Worm (Caenorhabditis elegans): ENCODE data around the gene clec-263.
"Not testable (repeated sequence)": the region's sequence is repeated elsewhere in the genome, so short reads cannot be mapped to it uniquely, and the experiment has no call there.

The clec-263 gene

DNA sequence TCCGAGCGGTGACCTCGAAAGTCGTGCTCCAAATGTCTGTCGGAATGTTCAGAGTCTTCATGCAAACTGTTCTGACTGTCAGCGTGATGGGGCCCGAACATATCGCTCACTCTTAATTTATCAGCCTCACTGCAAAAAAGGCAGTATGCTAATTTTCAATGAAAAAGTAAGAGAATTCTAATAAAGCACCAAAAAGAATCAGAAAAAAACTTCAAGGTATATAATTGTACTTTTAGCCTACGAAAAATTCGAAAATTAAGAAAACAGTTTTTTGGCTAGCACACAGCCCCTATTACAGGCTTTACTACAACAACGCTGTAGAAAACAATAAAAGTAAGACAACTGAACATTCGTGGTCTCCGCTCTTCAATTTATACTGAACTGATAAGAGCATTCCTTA is 12.6 kb upstream of the clec-263 start, which contains the start of gene F26F2.1:
F26F2.1 (minus strand) TSS at position 101 of the 400 bp plus-strand sequence.
- TF ChIP-seq daf-8 (GFP tag; IDR thresholded peaks at IDR 0.05) = no peak

DNA sequence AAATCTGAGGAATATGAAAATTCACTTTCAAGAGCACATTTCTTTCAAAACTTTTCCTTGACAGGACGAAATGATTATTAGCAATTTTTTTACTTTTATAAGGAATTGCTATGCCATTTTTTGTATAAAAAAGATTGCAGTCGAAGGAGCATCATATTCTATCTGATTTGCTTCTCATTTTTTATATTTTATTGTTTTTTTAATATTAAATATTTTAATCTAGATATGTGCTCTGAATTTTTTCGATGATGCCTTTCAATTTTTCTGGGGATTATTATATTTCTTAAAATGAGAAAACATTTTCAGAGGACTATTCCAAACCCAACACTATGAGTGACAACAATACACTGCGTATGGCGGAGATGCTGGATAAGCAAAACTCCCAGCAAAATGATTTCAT is 10.4 kb upstream of the clec-263 start, which contains the start of gene F26F2.13:
F26F2.13 (plus strand) TSS at position 301 of the 400 bp plus-strand sequence.
- not testable (repeated sequence) for TF ChIP-seq aha-1 (tag); spr-1 (tag; optimal IDR thresholded peaks at IDR 0.05); saeg-2 (GFP tag; IDR thresholded peaks at IDR 0.05)

DNA sequence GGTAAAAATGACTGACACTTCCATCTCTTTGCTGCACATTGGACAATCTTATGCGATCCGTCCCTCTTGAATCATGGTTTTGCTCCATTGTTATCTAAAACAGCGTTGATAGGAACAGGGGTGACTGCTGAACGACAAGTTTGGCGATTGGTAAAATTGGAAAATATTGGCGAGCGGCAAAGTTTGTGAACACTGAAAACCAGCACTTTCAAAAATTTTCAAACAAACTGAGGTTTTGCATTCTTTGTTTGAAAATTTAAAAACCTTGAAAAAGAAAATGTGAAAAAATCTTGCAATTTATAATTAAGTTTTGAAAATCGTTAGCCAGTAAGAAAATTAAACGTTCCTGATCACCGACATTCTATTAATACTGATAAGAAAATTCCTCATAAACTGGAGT is 8.0 kb upstream of the clec-263 start, which contains the start of gene F26F2.3:
F26F2.3 (minus strand) TSS at position 101 of the 400 bp plus-strand sequence.
- no peak for TF ChIP-seq lin-1 (GFP tag; IDR thresholded peaks at IDR 0.05)
- no peak for TF ChIP-seq set-16 (GFP tag; IDR thresholded peaks at IDR 0.05)
- no peak for TF ChIP-seq ctbp-1 (GFP tag; IDR thresholded peaks at IDR 0.05)
- TF ChIP-seq ama-1 (optimal IDR thresholded peaks at IDR 0.05) = no peak
- TF ChIP-seq nhr-11 (tag; optimal IDR thresholded peaks at IDR 0.05) = no peak
- TF ChIP-seq aha-1 (tag) = no peak
- TF ChIP-seq mdl-1 (tag; optimal IDR thresholded peaks at IDR 0.05) = no peak
- no peak for TF ChIP-seq tag-97 (GFP tag; IDR thresholded peaks at IDR 0.05)
- TF ChIP-seq spr-3 (GFP tag; optimal IDR thresholded peaks at IDR 0.05) = no peak
- no peak for TF ChIP-seq tra-1 (GFP tag; IDR thresholded peaks at IDR 0.05)
- TF ChIP-seq ZK546.5 (tag; optimal IDR thresholded peaks at IDR 0.05) = no peak
- TF ChIP-seq ztf-7 (tag; optimal IDR thresholded peaks at IDR 0.05) = no peak
- no peak for TF ChIP-seq nhr-111 (GFP tag; optimal IDR thresholded peaks at IDR 0.05)
- no peak for TF ChIP-seq mep-1 (tag; optimal IDR thresholded peaks at IDR 0.05)
- no peak for TF ChIP-seq lsy-2 (tag; optimal IDR thresholded peaks at IDR 0.05)

DNA sequence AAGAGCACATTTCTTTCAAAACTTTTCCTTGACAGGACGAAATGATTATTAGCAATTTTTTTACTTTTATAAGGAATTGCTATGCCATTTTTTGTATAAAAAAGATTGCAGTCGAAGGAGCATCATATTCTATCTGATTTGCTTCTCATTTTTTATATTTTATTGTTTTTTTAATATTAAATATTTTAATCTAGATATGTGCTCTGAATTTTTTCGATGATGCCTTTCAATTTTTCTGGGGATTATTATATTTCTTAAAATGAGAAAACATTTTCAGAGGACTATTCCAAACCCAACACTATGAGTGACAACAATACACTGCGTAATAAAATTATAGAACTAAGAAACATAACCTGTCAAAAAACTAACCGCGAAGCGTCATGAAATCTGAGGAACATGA is 5.4 kb upstream of the clec-263 start, which contains the start of gene F26F2.4:
F26F2.4 (plus strand) TSS at position 301 of the 400 bp plus-strand sequence.
- not testable (repeated sequence) for TF ChIP-seq ZK546.5, F10B5.3, unc-39 (tag; optimal IDR thresholded peaks at IDR 0.05)

DNA sequence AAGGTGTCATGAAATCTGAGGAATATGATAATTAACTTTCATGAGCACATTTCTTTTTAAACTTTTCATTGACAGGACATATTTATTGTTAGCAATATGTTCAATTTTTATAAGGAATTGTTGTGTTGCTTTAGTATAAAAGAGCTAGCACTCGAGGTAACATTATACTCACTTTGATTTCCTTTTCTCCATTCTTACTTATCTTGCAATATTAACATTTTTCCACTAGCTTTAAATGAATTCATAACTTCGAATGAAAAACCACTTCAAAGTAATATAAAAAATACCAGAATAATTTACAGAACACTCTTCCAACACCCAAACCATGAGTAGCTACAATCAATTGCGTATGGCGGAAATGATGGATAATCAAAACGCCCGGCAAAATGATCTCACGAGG is 1.0 kb upstream of the clec-263 start, which contains the start of gene F26F2.5:
F26F2.5 (plus strand) TSS at position 301 of the 400 bp plus-strand sequence.
- TF ChIP-seq F10B5.3 (tag; optimal IDR thresholded peaks at IDR 0.05) (no peak), spr-3 (GFP tag; optimal IDR thresholded peaks at IDR 0.05) (no peak), zip-11 (GFP tag; IDR thresholded peaks at IDR 0.05) (no peak), daf-19 (GFP tag; conservative IDR thresholded peaks at IDR 0.05) (no peak), R02D3.7 (tag; optimal IDR thresholded peaks at IDR 0.05) (no peak), mxl-3 (GFP tag; optimal IDR thresholded peaks at IDR 0.05) (no peak), mxl-2 (GFP tag; conservative IDR thresholded peaks at IDR 0.05) (no peak), Y75B8A.6 (GFP tag; IDR thresholded peaks at IDR 0.05) (no peak), nhr-77 (tag; optimal IDR thresholded peaks at IDR 0.05) (no peak), pqm-1 (tag; optimal IDR thresholded peaks at IDR 0.05) (no peak), jun-1 (tag; optimal IDR thresholded peaks at IDR 0.05) (no peak), Y105C5A.15 (GFP tag; IDR thresholded peaks at IDR 0.05) (no peak), nhr-6 (tag; optimal IDR thresholded peaks at IDR 0.05) (no peak), hlh-30 (tag; optimal IDR thresholded peaks at IDR 0.05; ENCODE audit: insufficient read depth) (no peak), zfp-2 (tag; optimal IDR thresholded peaks at IDR 0.05) (no peak)

DNA sequence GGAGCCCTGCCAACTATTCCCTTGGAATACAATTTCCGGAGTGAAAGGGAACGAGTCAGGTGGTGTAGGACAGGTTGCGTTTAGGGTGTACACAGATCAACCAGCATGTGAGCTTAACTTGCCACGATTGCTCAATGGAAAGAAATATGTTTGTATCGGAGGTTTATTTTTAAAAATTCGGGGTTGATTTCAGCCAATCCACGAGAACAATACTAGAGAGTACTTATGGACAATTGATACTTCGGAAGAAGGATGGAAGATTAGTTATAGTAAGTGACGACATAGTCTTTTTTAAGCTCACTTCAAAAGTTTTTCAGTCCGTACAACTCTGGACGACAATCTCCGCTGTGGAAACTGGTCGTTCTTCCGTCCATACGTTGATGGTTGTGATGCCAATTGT is 458 bp downstream of the clec-263 start:
- TF ChIP-seq unc-62 (GFP tag; optimal IDR thresholded peaks at IDR 0.05 in 1 of 2) = peak in 1 of 2 experiments; percentile 97
- TF ChIP-seq unc-62 (tag; optimal IDR thresholded peaks at IDR 0.05) = no peak
- no peak for TF ChIP-seq set-16 (GFP tag; IDR thresholded peaks at IDR 0.05)

Data from whole organism, L4 larva.